Worm (Caenorhabditis elegans) whole organism, L3 larva: ENCODE data around the gene rabs-5.
A peak's percentile ranks its signal among the peaks of the same experiment; 100 is the strongest.

ENCODE experiments used
- ZK546.5 ChIP-seq: sonication (generic microtip); optimal IDR thresholded peaks from 2 replicates; lab custom pipeline; 2017; ENCODE audit warnings: missing biosample characterization, missing genetic modification characterization
- aly-2 ChIP-seq: fragments of 150-350 bp; optimal IDR thresholded peaks from 2 replicates; lab custom pipeline; 2014; ENCODE audit warnings: missing biosample characterization, missing genetic modification characterization
- ceh-28 ChIP-seq: fragments of 150-350 bp; optimal IDR thresholded peaks from 2 replicates; lab custom pipeline; 2014; ENCODE audit warnings: missing biosample characterization, missing genetic modification reagents, missing genetic modification characterization
- ceh-82 ChIP-seq: fragments of 150-350 bp; optimal IDR thresholded peaks from 2 replicates; lab custom pipeline; 2014; ENCODE audit warnings: missing biosample characterization, missing genetic modification characterization
- ceh-9 ChIP-seq: sonication (generic microtip); optimal IDR thresholded peaks from 2 replicates; lab custom pipeline; 2018; ENCODE audit warnings: missing biosample characterization, missing genetic modification characterization
- daf-12 ChIP-seq: fragments of 150-350 bp; optimal IDR thresholded peaks from 2 replicates; lab custom pipeline; 2014; ENCODE audit warnings: missing biosample characterization, missing genetic modification reagents, missing genetic modification characterization
- egl-27 ChIP-seq: sonication (generic microtip); optimal IDR thresholded peaks from 4 replicates; lab custom pipeline; 2017; ENCODE audit warnings: missing biosample characterization, missing genetic modification reagents, missing genetic modification characterization
- elt-2 ChIP-seq: sonication (generic microtip); optimal IDR thresholded peaks from 2 replicates; lab custom pipeline; 2016; ENCODE audit warnings: missing genetic modification reagents, mild to moderate bottlenecking, missing genetic modification characterization, missing compliant biosample characterization
- elt-3 ChIP-seq, 3 experiments: fragments of 150-350 bp in 1 of 3; sonication (generic microtip) in 2 of 3; optimal IDR thresholded peaks; 2 replicates in 2 of 3; 4 replicates in 1 of 3; lab custom pipeline; 2014 to 2017; ENCODE audit warnings: missing biosample characterization in 3 of 3, missing genetic modification characterization in 3 of 3
- fkh-10 ChIP-seq: sonication (generic microtip); optimal IDR thresholded peaks from 2 replicates; lab custom pipeline; 2017; ENCODE audit warnings: missing biosample characterization, missing genetic modification reagents, missing genetic modification characterization
- fkh-2 ChIP-seq: fragments of 150-350 bp; optimal IDR thresholded peaks from 2 replicates; lab custom pipeline; 2014; ENCODE audit warnings: missing biosample characterization, missing genetic modification reagents, missing genetic modification characterization
- fos-1 ChIP-seq: fragments of 150-350 bp; optimal IDR thresholded peaks from 2 replicates; lab custom pipeline; 2014; ENCODE audit warnings: missing biosample characterization, missing genetic modification characterization
- hmg-11 ChIP-seq: sonication (generic microtip); optimal IDR thresholded peaks from 2 replicates; lab custom pipeline; 2016; ENCODE audit warnings: missing genetic modification characterization, missing compliant biosample characterization
- jun-1 ChIP-seq: fragments of 150-350 bp; optimal IDR thresholded peaks from 2 replicates; lab custom pipeline; 2014; ENCODE audit warnings: missing biosample characterization, missing genetic modification reagents, missing genetic modification characterization
- lin-15B ChIP-seq: fragments of 150-350 bp; optimal IDR thresholded peaks from 2 replicates; lab custom pipeline; 2014; ENCODE audit warnings: missing biosample characterization, missing genetic modification characterization
- lsy-12 ChIP-seq: sonication (generic microtip); optimal IDR thresholded peaks from 2 replicates; lab custom pipeline; 2016; ENCODE audit warnings: mild to moderate bottlenecking, missing genetic modification characterization, missing compliant biosample characterization
- mml-1 ChIP-seq: fragments of 150-350 bp; sonication (generic microtip); optimal IDR thresholded peaks from 3 replicates; lab custom pipeline; 2014; ENCODE audit warnings: missing biosample characterization, missing genetic modification characterization
- nfya-1 ChIP-seq: sonication (generic microtip); optimal IDR thresholded peaks from 2 replicates; lab custom pipeline; 2017; ENCODE audit warnings: missing genetic modification characterization, mild to moderate bottlenecking, missing compliant biosample characterization, antibody characterized with exemption, moderate library complexity; ENCODE audit not compliant: insufficient read depth
- nhr-11 ChIP-seq: fragments of 150-350 bp; optimal IDR thresholded peaks from 2 replicates; lab custom pipeline; 2014; ENCODE audit warnings: missing biosample characterization, missing genetic modification characterization
- nhr-12 ChIP-seq: fragments of 150-350 bp; optimal IDR thresholded peaks from 2 replicates; lab custom pipeline; 2014; ENCODE audit warnings: missing biosample characterization, missing genetic modification characterization
- nhr-23 ChIP-seq: fragments of 150-350 bp; optimal IDR thresholded peaks from 2 replicates; lab custom pipeline; 2014; ENCODE audit warnings: missing biosample characterization, missing genetic modification reagents, missing genetic modification characterization
- nhr-237 ChIP-seq: fragments of 150-350 bp; optimal IDR thresholded peaks from 2 replicates; lab custom pipeline; 2014; ENCODE audit warnings: missing biosample characterization, missing genetic modification characterization
- nhr-25 ChIP-seq: sonication (generic microtip); optimal IDR thresholded peaks from 2 replicates; lab custom pipeline; 2017; ENCODE audit warnings: missing biosample characterization, missing genetic modification characterization
- nhr-28 ChIP-seq: fragments of 150-350 bp; optimal IDR thresholded peaks from 2 replicates; lab custom pipeline; 2014; ENCODE audit warnings: missing biosample characterization, missing genetic modification characterization
- pha-4 ChIP-seq: fragments of 150-350 bp; optimal IDR thresholded peaks from 2 replicates; lab custom pipeline; 2014; ENCODE audit warnings: missing biosample characterization, missing genetic modification reagents, missing genetic modification characterization
- pqm-1 ChIP-seq: fragments of 150-350 bp; optimal IDR thresholded peaks from 2 replicates; lab custom pipeline; 2017; ENCODE audit warnings: missing biosample characterization, missing genetic modification characterization, inconsistent platforms
- skn-1 ChIP-seq: fragments of 150-350 bp; optimal IDR thresholded peaks from 2 replicates; lab custom pipeline; 2014; ENCODE audit warnings: missing biosample characterization, missing genetic modification characterization
- snpc-4 ChIP-seq: fragments of 150-350 bp; optimal IDR thresholded peaks from 2 replicates; lab custom pipeline; 2014; ENCODE audit warnings: missing biosample characterization, missing genetic modification characterization
- unc-39 ChIP-seq: sonication (generic microtip); optimal IDR thresholded peaks from 4 replicates; lab custom pipeline; 2017; ENCODE audit warnings: missing biosample characterization, missing genetic modification characterization
- unc-62 ChIP-seq: fragments of 150-350 bp; sonication (generic microtip); optimal IDR thresholded peaks from 4 replicates; lab custom pipeline; 2014; ENCODE audit warnings: missing biosample characterization, missing genetic modification reagents, missing genetic modification characterization
- zag-1 ChIP-seq: fragments of 150-350 bp; optimal IDR thresholded peaks from 2 replicates; lab custom pipeline; 2014; ENCODE audit warnings: missing biosample characterization, missing genetic modification characterization
- ztf-11 ChIP-seq: fragments of 150-350 bp; optimal IDR thresholded peaks from 2 replicates; lab custom pipeline; 2014; ENCODE audit warnings: missing biosample characterization, missing genetic modification characterization
- ztf-4 ChIP-seq: fragments of 150-350 bp; optimal IDR thresholded peaks from 2 replicates; lab custom pipeline; 2014; ENCODE audit warnings: missing biosample characterization, missing genetic modification characterization

Gene rabs-5

DNA sequence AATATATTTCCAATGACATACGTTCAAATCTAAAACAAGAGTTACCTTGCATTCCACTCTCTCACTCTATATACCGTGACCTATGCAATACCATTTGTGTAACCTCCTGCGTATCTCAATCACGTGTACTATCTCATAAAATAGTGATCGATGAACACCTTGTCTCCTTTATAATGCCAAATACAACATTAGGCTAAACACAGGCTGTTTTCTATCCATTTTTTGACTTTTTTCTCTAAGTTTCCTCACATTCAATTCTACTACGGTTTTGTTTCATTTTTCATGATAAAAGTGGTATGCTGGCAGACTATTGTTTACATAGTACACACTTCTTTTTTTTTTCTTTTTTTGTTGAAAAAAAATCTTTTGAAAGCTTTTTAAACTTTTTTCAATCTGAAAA, 38.9 kb upstream of the rabs-5 start (continued):
- TF ChIP-seq ztf-4 (tag; lab: Kevin White, UChicago), result no peak
- TF ChIP-seq fkh-2 (tag; lab: Kevin White, UChicago), result no peak
- no peak for TF ChIP-seq hmg-11 (tag; lab: Kevin White, UChicago)
- no peak for TF ChIP-seq nhr-237
- TF ChIP-seq skn-1, result no peak
- TF ChIP-seq fos-1 (tag; lab: Kevin White, UChicago), result no peak
- TF ChIP-seq nhr-12 (tag; lab: Kevin White, UChicago), result no peak
- TF ChIP-seq nhr-11 (tag; lab: Kevin White, UChicago), result no peak
- no peak for TF ChIP-seq mml-1 (tag; lab: Kevin White, UChicago)
- peak; percentile 36 for TF ChIP-seq pqm-1 (tag; lab: Kevin White, UChicago)

DNA sequence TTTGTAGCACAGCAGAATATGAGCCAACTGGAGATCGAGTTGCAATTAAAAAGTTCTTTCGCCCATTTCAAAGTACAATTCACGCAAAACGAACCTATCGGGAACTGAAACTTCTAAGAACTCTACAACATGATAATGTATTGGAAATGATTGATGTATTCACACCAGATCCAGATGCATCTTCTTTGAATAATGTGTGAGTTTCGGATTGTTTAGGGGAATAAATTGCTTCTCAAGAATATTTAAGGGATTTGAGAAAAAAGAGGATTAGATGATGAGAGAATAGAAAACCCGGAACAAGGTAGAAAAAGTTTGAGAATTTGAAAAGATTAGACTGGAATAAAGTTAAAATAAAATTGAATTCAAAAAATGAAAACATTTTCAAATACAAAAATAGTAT, 36.9 kb upstream of the rabs-5 start:
- TF ChIP-seq fos-1 (tag; lab: Kevin White, UChicago) (no peak), snpc-4 (tag; lab: Kevin White, UChicago) (no peak), jun-1 (tag; lab: Kevin White, UChicago) (no peak), unc-39 (tag; lab: Kevin White, UChicago) (no peak), elt-3 (tag; optimal IDR thresholded peaks at IDR 0.05; lab: Kevin White, UChicago) (no peak), fkh-2 (tag; lab: Kevin White, UChicago) (no peak), nhr-28 (tag; lab: Kevin White, UChicago) (no peak), ztf-11 (no peak), nhr-237 (no peak), unc-62 (GFP tag; lab: Kevin White, UChicago) (no peak), fkh-10 (GFP tag; lab: Kevin White, UChicago) (no peak), ceh-82 (tag; lab: Kevin White, UChicago) (no peak), nhr-25 (no peak), ceh-28 (tag; lab: Kevin White, UChicago) (no peak), ceh-9 (tag; lab: Kevin White, UChicago) (no peak), aly-2 (no peak), nfya-1 (tag; lab: Kevin White, UChicago) (no peak), lin-15B (tag; lab: Kevin White, UChicago) (no peak), elt-2 (tag; lab: Kevin White, UChicago) (no peak), pha-4 (tag; lab: Kevin White, UChicago) (no peak)

DNA sequence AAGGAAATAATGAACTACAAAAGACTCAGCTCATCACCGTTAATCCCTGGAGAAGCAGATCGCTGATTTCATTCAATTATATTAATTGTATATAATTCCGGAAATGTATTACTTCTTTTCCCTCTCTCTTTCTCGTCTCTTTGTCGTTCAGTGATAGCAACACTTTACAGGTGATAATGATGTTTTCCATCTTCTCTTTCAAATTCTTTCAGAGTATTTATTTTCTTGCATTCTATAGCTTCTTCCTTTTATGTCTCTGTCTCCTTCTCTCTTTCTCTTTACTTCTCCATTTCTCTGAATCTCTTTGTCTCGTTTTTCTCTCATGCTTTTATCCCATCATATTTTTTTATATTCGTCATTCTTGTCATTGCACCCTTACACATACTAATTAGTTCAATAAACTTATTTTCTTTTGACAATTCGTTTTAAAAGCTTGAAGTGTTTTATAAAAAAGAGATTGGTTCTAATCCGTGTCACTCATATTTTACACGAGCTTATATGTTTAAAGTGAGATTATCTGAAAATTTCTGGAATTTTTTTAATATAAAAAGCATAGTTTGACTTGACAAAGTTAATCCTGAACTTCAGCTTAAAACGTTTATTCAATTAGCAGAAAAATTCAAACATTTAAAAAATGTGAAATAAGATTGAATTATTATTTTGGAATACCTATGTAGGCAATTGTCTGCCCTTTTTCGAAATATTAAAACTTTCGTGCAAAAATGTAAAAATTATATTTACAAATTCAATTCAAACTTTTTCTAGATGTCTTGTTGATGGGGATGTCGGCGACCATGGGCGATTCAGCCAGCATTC, 35.5 kb upstream of the rabs-5 start, which contains the start of gene pmk-2:
pmk-2 (plus strand) TSS at position 766 of the 816 bp plus-strand sequence.
- peak; percentile 14 for TF ChIP-seq skn-1
- peak; percentile 3 for TF ChIP-seq jun-1 (tag; lab: Kevin White, UChicago)
- TF ChIP-seq nhr-28 (tag; lab: Kevin White, UChicago), result no peak
- TF ChIP-seq nhr-11 (tag; lab: Kevin White, UChicago), result no peak
- TF ChIP-seq nfya-1 (tag; lab: Kevin White, UChicago), result peak; percentile 29
- no peak for TF ChIP-seq nhr-12 (tag; lab: Kevin White, UChicago)
- peak; percentile 40 for TF ChIP-seq elt-2 (tag; lab: Kevin White, UChicago)

DNA sequence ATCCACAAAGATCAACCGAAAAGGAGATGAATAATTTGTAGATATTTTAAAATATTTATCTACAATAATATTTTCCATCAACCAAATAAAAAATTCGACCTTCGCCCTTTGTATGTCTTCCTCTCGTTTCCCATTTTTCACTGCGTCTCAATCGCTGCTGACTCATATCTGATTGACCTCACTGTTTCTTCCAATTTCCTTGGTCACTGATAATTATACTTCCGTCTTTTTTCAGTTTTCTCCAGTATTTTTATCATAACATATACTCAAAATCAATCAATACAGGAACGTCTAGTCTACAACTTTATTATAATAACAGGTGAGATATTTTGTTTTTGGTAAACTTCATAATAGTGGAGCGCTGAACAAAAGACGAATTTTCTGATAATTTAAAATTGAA, 31.6 kb upstream of the rabs-5 start, which contains the start of gene pmk-3:
pmk-3 (plus strand) TSS at position 236 of the 400 bp plus-strand sequence.
- TF ChIP-seq pha-4 (tag; lab: Kevin White, UChicago) (peak; percentile 9), egl-27 (tag; lab: Kevin White, UChicago) (no peak), elt-2 (tag; lab: Kevin White, UChicago) (peak; percentile 61), ceh-28 (tag; lab: Kevin White, UChicago) (peak; percentile 13), nhr-237 (no peak), ZK546.5 (no peak), lsy-12 (tag; lab: Kevin White, UChicago) (no peak), jun-1 (tag; lab: Kevin White, UChicago) (peak; percentile 11), daf-12 (tag; lab: Kevin White, UChicago) (no peak), nhr-23 (peak; percentile 54), zag-1 (no peak), ceh-82 (tag; lab: Kevin White, UChicago) (no peak), unc-39 (tag; lab: Kevin White, UChicago) (no peak)
